Worm (Caenorhabditis elegans) whole organism, early embryonic: ENCODE results near the gene cdc-42.

Source experiments
- B0310.2 ChIP-seq: sonication (generic microtip); optimal IDR thresholded peaks from 2 replicates; lab custom pipeline; 2016; ENCODE audit warnings: mild to moderate bottlenecking, missing genetic modification characterization, missing compliant biosample characterization
- ama-1 ChIP-seq: fragments of 150-350 bp; optimal IDR thresholded peaks from 2 replicates; lab custom pipeline; 2014
- ceh-36 ChIP-seq: sonication (generic microtip); optimal IDR thresholded peaks from 2 replicates; lab custom pipeline; 2016; ENCODE audit warnings: missing genetic modification characterization, inconsistent platforms, missing compliant biosample characterization
- flt-1 ChIP-seq: fragments of 200-800 bp; sonication (Bioruptor generic); IDR thresholded peaks from 2 replicates; pipeline ENCODE4 v1.3.6; 2022; ENCODE audit warnings: missing genetic modification characterization, missing compliant biosample characterization
- hmbx-1 ChIP-seq: sonication (generic microtip); optimal IDR thresholded peaks from 2 replicates; lab custom pipeline; 2016; ENCODE audit warnings: mild to moderate bottlenecking, missing genetic modification characterization, missing compliant biosample characterization
- hnd-1 ChIP-seq: sonication (generic microtip); optimal IDR thresholded peaks from 2 replicates; lab custom pipeline; 2016; ENCODE audit warnings: missing genetic modification characterization, missing compliant biosample characterization
- pes-1 ChIP-seq: fragments of 200-800 bp; sonication (Bioruptor generic); IDR thresholded peaks from 2 replicates; pipeline ENCODE4 v1.3.6; 2022; ENCODE audit warnings: missing genetic modification reagents, missing genetic modification characterization, missing compliant biosample characterization
- scrt-1 ChIP-seq: fragments of 200-800 bp; sonication (Bioruptor generic); IDR thresholded peaks from 2 replicates; pipeline ENCODE4 v1.3.6; 2022; ENCODE audit warnings: missing genetic modification characterization, missing compliant biosample characterization
- sea-1 ChIP-seq: fragments of 200-800 bp; sonication (Bioruptor generic); conservative IDR thresholded peaks from 2 replicates; pipeline ENCODE4 v1.3.6; 2022; ENCODE audit warnings: missing genetic modification characterization, missing compliant biosample characterization
- tbx-11 ChIP-seq: fragments of 200-800 bp; sonication (Bioruptor generic); IDR thresholded peaks from 2 replicates; pipeline ENCODE4 v1.3.6; 2022; ENCODE audit warnings: missing genetic modification characterization, missing compliant biosample characterization
- tbx-37 ChIP-seq: fragments of 200-800 bp; sonication (Bioruptor generic); conservative IDR thresholded peaks from 2 replicates; pipeline ENCODE4 v1.3.6; 2022; ENCODE audit warnings: missing genetic modification reagents, missing genetic modification characterization, missing compliant biosample characterization
- tra-4 ChIP-seq: sonication (generic microtip); optimal IDR thresholded peaks from 2 replicates; lab custom pipeline; 2017; ENCODE audit warnings: missing genetic modification characterization, missing compliant biosample characterization

DNA sequence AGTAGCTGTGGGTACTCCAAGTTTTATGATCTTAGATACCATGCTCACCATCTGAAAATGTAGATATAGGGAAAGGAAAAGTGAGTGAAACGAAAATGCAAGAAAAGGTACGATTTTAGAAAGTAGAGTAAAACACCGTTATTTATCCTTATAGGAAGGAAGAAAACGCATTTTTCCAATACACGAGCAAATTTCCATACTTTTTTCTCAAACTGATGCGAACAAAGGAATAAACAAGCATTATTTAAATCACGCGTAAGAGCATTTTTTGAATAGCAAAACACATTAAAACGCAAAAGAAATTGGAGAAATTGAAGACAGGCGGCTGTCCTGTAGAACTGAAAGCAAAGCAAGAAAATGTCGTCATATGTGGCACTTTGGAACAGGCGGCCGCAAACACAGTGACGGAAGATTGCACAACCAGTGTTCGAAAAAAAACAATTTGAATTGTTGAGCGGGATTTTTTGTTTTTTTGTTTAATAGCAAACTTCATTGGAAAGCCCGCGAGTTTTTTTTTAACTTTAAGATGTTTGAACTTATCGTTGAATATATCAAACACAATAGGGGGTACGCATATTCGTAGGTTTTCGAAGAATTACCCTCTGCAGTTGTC lies 17.4 kb upstream of the cdc-42 start, which contains the start of gene pgam-5:
- TF ChIP-seq scrt-1 (GFP tag; lab: Robert Waterston, UW) = no peak
- no peak for TF ChIP-seq ama-1 (lab: Kevin White, UChicago)
- no peak for TF ChIP-seq tbx-11
- TF ChIP-seq flt-1 (GFP tag; lab: Robert Waterston, UW) = no peak
- TF ChIP-seq hnd-1 (tag; lab: Kevin White, UChicago) = no peak
- no peak for TF ChIP-seq sea-1 (GFP tag; lab: Robert Waterston, UW)
- TF ChIP-seq B0310.2 = no peak
- TF ChIP-seq ceh-36 (tag; lab: Kevin White, UChicago) = no peak
- TF ChIP-seq tra-4 (tag; lab: Kevin White, UChicago) = no peak
- TF ChIP-seq tbx-37 (GFP tag; lab: Robert Waterston, UW) = no peak
- TF ChIP-seq hmbx-1 = no peak
- no peak for TF ChIP-seq pes-1 (GFP tag; lab: Robert Waterston, UW)
